Fruit fly (Drosophila melanogaster) whole organism, prepupa: ENCODE data around the gene Vps33B.

Source experiments
- CG10669 ChIP-seq: fragments of 200-800 bp; sonication (Bioruptor generic); optimal IDR thresholded peaks from 3 replicates; lab custom pipeline; 2018; ENCODE audit warnings: missing biosample characterization, mild to moderate bottlenecking, missing genetic modification characterization, moderate library complexity
- CG6792 ChIP-seq: fragments of 200-800 bp; sonication (Bioruptor generic); optimal IDR thresholded peaks from 3 replicates; lab custom pipeline; 2016; ENCODE audit warnings: missing biosample characterization, missing genetic modification characterization
- CG6854 ChIP-seq: fragments of 200-800 bp; sonication (Bioruptor generic); optimal IDR thresholded peaks from 2 replicates; lab custom pipeline; 2017; ENCODE audit warnings: missing biosample characterization, mild to moderate bottlenecking, missing genetic modification characterization
- Eip78C ChIP-seq: fragments of 200-800 bp; sonication (Bioruptor generic); peaks from one replicate; lab custom pipeline; 2016; ENCODE audit warnings: missing biosample characterization, missing genetic modification characterization
- Ets96B ChIP-seq: fragments of 200-800 bp; optimal IDR thresholded peaks from 2 replicates; lab custom pipeline; 2019; ENCODE audit warnings: missing biosample characterization, mild to moderate bottlenecking, missing genetic modification characterization, moderate library complexity
- Lpt ChIP-seq: fragments of 200-800 bp; sonication (Bioruptor generic); optimal IDR thresholded peaks from 3 replicates; lab custom pipeline; 2016; ENCODE audit warnings: missing biosample characterization, missing genetic modification characterization
- cyc ChIP-seq: fragments of 200-800 bp; sonication (Bioruptor generic); optimal IDR thresholded peaks from 3 replicates; lab custom pipeline; 2016; ENCODE audit warnings: missing biosample characterization, missing genetic modification characterization
- vri ChIP-seq: fragments of 200-800 bp; sonication (Bioruptor generic); optimal IDR thresholded peaks from 3 replicates; lab custom pipeline; 2016; ENCODE audit warnings: missing biosample characterization, mild to moderate bottlenecking, missing genetic modification characterization

- TF ChIP-seq Lpt (GFP tag; lab: Kevin White, UChicago), result no peak
- TF ChIP-seq CG6854 (GFP tag; lab: Kevin White, UChicago), result no peak
- TF ChIP-seq Ets96B (tag; lab: Kevin White, UChicago), result peak; percentile 61
- TF ChIP-seq cyc, result peak; percentile 70
- TF ChIP-seq Eip78C (GFP tag; lab: Kevin White, UChicago), result peak; percentile 78
- peak; percentile 37 for TF ChIP-seq vri (GFP tag; lab: Kevin White, UChicago)
- peak; percentile 55 for TF ChIP-seq CG6792 (GFP tag; lab: Kevin White, UChicago)
- peak; percentile 51 for TF ChIP-seq CG10669
Observed at dm6 chr3R:25461666-25462065, 11.6 kb upstream of the Vps33B start.
